Worm (Caenorhabditis elegans) whole organism, L1 larva: ENCODE results near the gene C27B7.7.

Experiments
- C16A3.4 ChIP-seq: fragments of 150-350 bp; optimal IDR thresholded peaks from 2 replicates; lab custom pipeline; 2014; ENCODE audit warnings: missing biosample characterization, missing genetic modification characterization
- C34B4.2 ChIP-seq: sonication (generic microtip); optimal IDR thresholded peaks from 2 replicates; lab custom pipeline; 2017; ENCODE audit warnings: mild to moderate bottlenecking, missing genetic modification characterization, missing compliant biosample characterization
- aha-1 ChIP-seq: fragments of 150-350 bp; optimal IDR thresholded peaks from 2 replicates; lab custom pipeline; 2014; ENCODE audit warnings: missing biosample characterization, missing genetic modification characterization
- alr-1 ChIP-seq: fragments of 200-800 bp; sonication (Bioruptor generic); optimal IDR thresholded peaks from 2 replicates; lab custom pipeline; 2018; ENCODE audit warnings: borderline replicate concordance, mild to moderate bottlenecking, missing genetic modification characterization, missing compliant biosample characterization
- blmp-1 ChIP-seq: fragments of 150-350 bp; optimal IDR thresholded peaks from 2 replicates; lab custom pipeline; 2014; ENCODE audit warnings: missing biosample characterization, missing genetic modification characterization
- ces-1 ChIP-seq: fragments of 150-350 bp; optimal IDR thresholded peaks from 2 replicates; lab custom pipeline; 2014; ENCODE audit warnings: missing biosample characterization, missing genetic modification reagents, missing genetic modification characterization
- dpl-1 ChIP-seq, 3 experiments: fragments of 150-350 bp in 2 of 3; sonication (generic microtip) in 1 of 3; optimal IDR thresholded peaks; 2 replicates each; lab custom pipeline; 2014 to 2017; ENCODE audit warnings: missing biosample characterization in 3 of 3, missing genetic modification characterization in 3 of 3, missing genetic modification reagents in 3 of 3
- dsc-1 ChIP-seq: sonication (generic microtip); optimal IDR thresholded peaks from 2 replicates; lab custom pipeline; 2016; ENCODE audit warnings: mild to moderate bottlenecking, missing genetic modification characterization, missing compliant biosample characterization
- efl-1 ChIP-seq, 4 experiments: fragments of 150-350 bp; optimal IDR thresholded peaks in 3 of 4; peaks in 1 of 4; 1 replicate in 1 of 4; 2 replicates in 3 of 4; lab custom pipeline; 2014; ENCODE audit warnings: missing biosample characterization in 2 of 4, missing genetic modification characterization in 2 of 4, missing genetic modification reagents in 2 of 4
- efl-3 ChIP-seq: fragments of 200-800 bp; sonication (Bioruptor generic); optimal IDR thresholded peaks from 2 replicates; lab custom pipeline; 2018; ENCODE audit warnings: mild to moderate bottlenecking, missing genetic modification characterization, missing compliant biosample characterization
- egl-27 ChIP-seq, 2 experiments: fragments of 150-350 bp in 1 of 2; sonication (generic microtip); optimal IDR thresholded peaks; 3 replicates each; lab custom pipeline; 2017 to 2018; ENCODE audit warnings: missing biosample characterization in 2 of 2, missing genetic modification characterization in 2 of 2, missing genetic modification reagents in 2 of 2
- elt-2 ChIP-seq: sonication (generic microtip); optimal IDR thresholded peaks from 2 replicates; lab custom pipeline; 2016; ENCODE audit warnings: missing genetic modification characterization, mild to moderate bottlenecking, inconsistent platforms, missing compliant biosample characterization, missing genetic modification reagents
- elt-3 ChIP-seq, 6 experiments: fragments of 150-350 bp in 1 of 6; sonication (generic microtip); optimal IDR thresholded peaks; 2 replicates each; lab custom pipeline; 2017 to 2018; ENCODE audit warnings: missing biosample characterization in 6 of 6, missing genetic modification characterization in 6 of 6, inconsistent platforms in 1 of 6
- ets-5 ChIP-seq: fragments of 200-800 bp; sonication (Bioruptor generic); IDR thresholded peaks from 2 replicates; pipeline ENCODE4 v1.3.6; 2022; ENCODE audit warnings: missing genetic modification characterization, missing compliant biosample characterization
- fkh-4 ChIP-seq: sonication (generic microtip); optimal IDR thresholded peaks from 2 replicates; lab custom pipeline; 2016; ENCODE audit warnings: missing compliant biosample characterization, missing genetic modification characterization, borderline replicate concordance
- fos-1 ChIP-seq: fragments of 150-350 bp; optimal IDR thresholded peaks from 2 replicates; lab custom pipeline; 2014; ENCODE audit warnings: missing biosample characterization, missing genetic modification characterization
- grh-1 ChIP-seq: fragments of 200-800 bp; sonication (Bioruptor generic); IDR thresholded peaks from 2 replicates; pipeline ENCODE4 v1.3.6; 2022; ENCODE audit warnings: missing genetic modification reagents, missing genetic modification characterization, missing compliant biosample characterization
- hlh-17 ChIP-seq: fragments of 200-800 bp; sonication (Bioruptor generic); optimal IDR thresholded peaks from 2 replicates; lab custom pipeline; 2018; ENCODE audit warnings: missing genetic modification characterization, mild to moderate bottlenecking, missing compliant biosample characterization, moderate library complexity, borderline replicate concordance
- hpl-2 ChIP-seq: fragments of 150-350 bp; optimal IDR thresholded peaks from 2 replicates; lab custom pipeline; 2014; ENCODE audit warnings: missing biosample characterization, missing genetic modification reagents, missing genetic modification characterization
- irx-1 ChIP-seq: sonication (generic microtip); optimal IDR thresholded peaks from 2 replicates; lab custom pipeline; 2016; ENCODE audit warnings: missing genetic modification characterization, missing compliant biosample characterization
- lin-14 ChIP-seq: fragments of 200-800 bp; sonication (Bioruptor generic); optimal IDR thresholded peaks from 2 replicates; lab custom pipeline; 2018; ENCODE audit warnings: mild to moderate bottlenecking, missing genetic modification characterization, moderate library complexity, missing compliant biosample characterization
- lin-35 ChIP-seq, 2 experiments: fragments of 150-350 bp; optimal IDR thresholded peaks; 2 replicates each; lab custom pipeline; 2014; ENCODE audit warnings: missing biosample characterization in 2 of 2, missing genetic modification characterization in 2 of 2, missing genetic modification reagents in 2 of 2
- mef-2 ChIP-seq: fragments of 150-350 bp; optimal IDR thresholded peaks from 2 replicates; lab custom pipeline; 2014; ENCODE audit warnings: missing biosample characterization, missing genetic modification characterization
- nhr-12 ChIP-seq: sonication (generic microtip); optimal IDR thresholded peaks from 2 replicates; lab custom pipeline; 2017; ENCODE audit warnings: missing biosample characterization, missing genetic modification characterization
- nhr-19 ChIP-seq: fragments of 200-800 bp; sonication (Bioruptor generic); conservative IDR thresholded peaks from 2 replicates; pipeline ENCODE4 v1.3.6; 2022; ENCODE audit warnings: missing genetic modification characterization, missing compliant biosample characterization
- nhr-20 ChIP-seq: sonication (generic microtip); optimal IDR thresholded peaks from 2 replicates; lab custom pipeline; 2016; ENCODE audit warnings: mild to moderate bottlenecking, missing genetic modification characterization, missing compliant biosample characterization
- nhr-28 ChIP-seq: fragments of 150-350 bp; optimal IDR thresholded peaks from 2 replicates; lab custom pipeline; 2014; ENCODE audit warnings: missing biosample characterization, missing genetic modification characterization
- nhr-71 ChIP-seq: sonication (generic microtip); optimal IDR thresholded peaks from 2 replicates; lab custom pipeline; 2016; ENCODE audit warnings: mild to moderate bottlenecking, missing genetic modification characterization, moderate library complexity, missing compliant biosample characterization
- nhr-76 ChIP-seq: sonication (generic microtip); optimal IDR thresholded peaks from 2 replicates; lab custom pipeline; 2017; ENCODE audit warnings: missing biosample characterization, missing genetic modification characterization
- nhr-77 ChIP-seq: fragments of 150-350 bp; optimal IDR thresholded peaks from 2 replicates; lab custom pipeline; 2014; ENCODE audit warnings: missing biosample characterization, missing genetic modification characterization
- nhr-84 ChIP-seq: sonication (generic microtip); optimal IDR thresholded peaks from 2 replicates; lab custom pipeline; 2017; ENCODE audit warnings: missing biosample characterization, missing genetic modification characterization
- nhr-85 ChIP-seq: sonication (generic microtip); peaks from one replicate; lab custom pipeline; 2016; ENCODE audit warnings: missing genetic modification characterization, inconsistent platforms, missing compliant biosample characterization
- nhr-90 ChIP-seq: sonication (generic microtip); optimal IDR thresholded peaks from 2 replicates; lab custom pipeline; 2016; ENCODE audit warnings: mild to moderate bottlenecking, missing genetic modification characterization, missing compliant biosample characterization; ENCODE audit not compliant: poor library complexity
- pqm-1 ChIP-seq: sonication (generic microtip); optimal IDR thresholded peaks from 3 replicates; lab custom pipeline; 2017; ENCODE audit warnings: missing biosample characterization, missing genetic modification characterization
- rnt-1 ChIP-seq: sonication (generic microtip); optimal IDR thresholded peaks from 2 replicates; lab custom pipeline; 2016; ENCODE audit warnings: mild to moderate bottlenecking, missing genetic modification characterization, moderate library complexity, missing compliant biosample characterization
- snu-23 ChIP-seq: sonication (generic microtip); optimal IDR thresholded peaks from 2 replicates; lab custom pipeline; 2016; ENCODE audit warnings: missing genetic modification characterization, missing compliant biosample characterization
- sptf-1 ChIP-seq: fragments of 150-350 bp; optimal IDR thresholded peaks from 2 replicates; lab custom pipeline; 2014; ENCODE audit warnings: missing biosample characterization, missing genetic modification characterization
- swsn-7 ChIP-seq: sonication (generic microtip); optimal IDR thresholded peaks from 2 replicates; lab custom pipeline; 2016; ENCODE audit warnings: missing genetic modification characterization, missing compliant biosample characterization
- tlp-1 ChIP-seq: fragments of 150-350 bp; optimal IDR thresholded peaks from 2 replicates; lab custom pipeline; 2014; ENCODE audit warnings: missing biosample characterization, missing genetic modification characterization
- unc-30 ChIP-seq: sonication (generic microtip); optimal IDR thresholded peaks from 2 replicates; lab custom pipeline; 2017; ENCODE audit warnings: missing biosample characterization, missing genetic modification characterization
- unc-86 ChIP-seq: sonication (generic microtip); optimal IDR thresholded peaks from 2 replicates; lab custom pipeline; 2016; ENCODE audit warnings: missing genetic modification characterization, missing compliant biosample characterization
- zag-1 ChIP-seq: fragments of 150-350 bp; optimal IDR thresholded peaks from 2 replicates; lab custom pipeline; 2014; ENCODE audit warnings: missing biosample characterization, missing genetic modification characterization
- ztf-11 ChIP-seq, 2 experiments: sonication (generic microtip); optimal IDR thresholded peaks; 2 replicates each; lab custom pipeline; 2016 to 2017; ENCODE audit warnings: missing genetic modification characterization in 2 of 2, missing biosample characterization in 1 of 2, missing compliant biosample characterization in 1 of 2

The C27B7.7 gene

ce11 chrIV:8906743-8907142 is at the start of gene C27B7.7:
C27B7.7 (plus strand) TSS chrIV:8907043.
- TF ChIP-seq efl-3 (no peak), nhr-12 (no peak), nhr-84 (tag; lab: Kevin White, UChicago) (no peak), efl-1 (optimal IDR thresholded peaks at IDR 0.05; lab: Kevin White, UChicago) (no peak), efl-1 (GFP tag; optimal IDR thresholded peaks at IDR 0.05 in 1 of 2; lab: Kevin White, UChicago) (no peak), nhr-28 (no peak), irx-1 (tag; lab: Kevin White, UChicago) (no peak), nhr-90 (tag; lab: Kevin White, UChicago) (no peak), unc-30 (tag; lab: Kevin White, UChicago) (no peak), zag-1 (tag; lab: Kevin White, UChicago) (no peak), C34B4.2 (tag; lab: Kevin White, UChicago) (no peak), tlp-1 (no peak), rnt-1 (tag; lab: Kevin White, UChicago) (no peak), mef-2 (no peak), hpl-2 (GFP tag; lab: Kevin White, UChicago) (no peak), fos-1 (no peak), nhr-85 (tag; lab: Kevin White, UChicago) (no peak), unc-86 (no peak), ces-1 (GFP tag; lab: Kevin White, UChicago) (no peak), hlh-17 (GFP tag; lab: Kevin White, UChicago) (no peak), fkh-4 (tag; lab: Kevin White, UChicago) (no peak)

- no peak for TF ChIP-seq C16A3.4 (tag; lab: Kevin White, UChicago)
- no peak for TF ChIP-seq egl-27 (tag; optimal IDR thresholded peaks at IDR 0.05; lab: Kevin White, UChicago)
- no peak for TF ChIP-seq grh-1 (GFP tag; lab: Robert Waterston, UW)
- TF ChIP-seq sptf-1 (tag; lab: Kevin White, UChicago), result no peak
- no peak for TF ChIP-seq pqm-1
- no peak for TF ChIP-seq unc-86
- TF ChIP-seq ets-5 (GFP tag; lab: Robert Waterston, UW), result no peak
- no peak for TF ChIP-seq nhr-76
- TF ChIP-seq C34B4.2 (tag; lab: Kevin White, UChicago), result no peak
- TF ChIP-seq snu-23 (GFP tag; lab: Kevin White, UChicago), result peak; percentile 28
- no peak for TF ChIP-seq zag-1 (tag; lab: Kevin White, UChicago)
- 0 out of 2 replicates have a peak, but pooled peaks have one; percentile 14 for TF ChIP-seq nhr-19 (GFP tag; lab: Robert Waterston, UW)
- TF ChIP-seq elt-2 (tag; lab: Kevin White, UChicago), result no peak
- peak in 1 of 2 experiments; percentile 33 for TF ChIP-seq lin-35 (GFP tag; optimal IDR thresholded peaks at IDR 0.05; lab: Kevin White, UChicago)
- no peak for TF ChIP-seq irx-1 (tag; lab: Kevin White, UChicago)
- no peak for TF ChIP-seq efl-1 (optimal IDR thresholded peaks at IDR 0.05; lab: Kevin White, UChicago)
- TF ChIP-seq efl-1 (GFP tag; optimal IDR thresholded peaks at IDR 0.05 in 1 of 2; lab: Kevin White, UChicago), result peak in 1 of 2 experiments; percentile 71
- peak; percentile 61 for TF ChIP-seq nhr-90 (tag; lab: Kevin White, UChicago)
- TF ChIP-seq lin-14 (GFP tag; lab: Kevin White, UChicago), result peak; percentile 46
- no peak for TF ChIP-seq alr-1
- no peak for TF ChIP-seq fos-1
- TF ChIP-seq ztf-11 (tag; optimal IDR thresholded peaks at IDR 0.05; lab: Kevin White, UChicago), result no peak
- TF ChIP-seq nhr-20 (tag; lab: Kevin White, UChicago), result peak; percentile 12
- no peak for TF ChIP-seq nhr-77
- peak; percentile 62 for TF ChIP-seq nhr-71 (tag; lab: Kevin White, UChicago)
- no peak for TF ChIP-seq swsn-7 (tag; lab: Kevin White, UChicago)
- TF ChIP-seq nhr-85 (tag; lab: Kevin White, UChicago), result peak; percentile 85
- no peak for TF ChIP-seq dsc-1 (tag; lab: Kevin White, UChicago)
- no peak for TF ChIP-seq aha-1
- peak in 3 of 6 experiments; percentile 22 to 76 (median 71) for TF ChIP-seq elt-3 (tag; optimal IDR thresholded peaks at IDR 0.05; lab: Kevin White, UChicago)
- no peak for TF ChIP-seq dpl-1 (GFP tag; optimal IDR thresholded peaks at IDR 0.05; lab: Kevin White, UChicago)
- TF ChIP-seq blmp-1 (tag; lab: Kevin White, UChicago), result peak; percentile 38
- TF ChIP-seq, all 84 proteins: peak for 11
Measured at ce11 chrIV:8864672-8865071, 42.2 kb upstream of the C27B7.7 start.
